Worm (Caenorhabditis elegans) whole organism, early embryonic: ENCODE results near the gene C44C10.11.

Source experiments
- B0310.2 ChIP-seq: sonication (generic microtip); optimal IDR thresholded peaks from 2 replicates; lab custom pipeline; 2016; ENCODE audit warnings: mild to moderate bottlenecking, missing genetic modification characterization, missing compliant biosample characterization
- aly-1 ChIP-seq: sonication (generic microtip); optimal IDR thresholded peaks from 2 replicates; lab custom pipeline; 2016; ENCODE audit warnings: missing genetic modification characterization, missing compliant biosample characterization
- ama-1 ChIP-seq: fragments of 150-350 bp; optimal IDR thresholded peaks from 2 replicates; lab custom pipeline; 2014
- ceh-13 ChIP-seq: fragments of 200-800 bp; sonication (Bioruptor generic); optimal IDR thresholded peaks from 2 replicates; lab custom pipeline; 2018; ENCODE audit warnings: mild to moderate bottlenecking, missing genetic modification characterization, missing compliant biosample characterization
- ceh-36 ChIP-seq: sonication (generic microtip); optimal IDR thresholded peaks from 2 replicates; lab custom pipeline; 2016; ENCODE audit warnings: missing genetic modification characterization, inconsistent platforms, missing compliant biosample characterization
- ets-7 ChIP-seq: sonication (generic microtip); optimal IDR thresholded peaks from 2 replicates; lab custom pipeline; 2016; ENCODE audit warnings: missing genotype, missing genetic modification characterization, missing compliant biosample characterization
- flt-1 ChIP-seq: fragments of 200-800 bp; sonication (Bioruptor generic); IDR thresholded peaks from 2 replicates; pipeline ENCODE4 v1.3.6; 2022; ENCODE audit warnings: missing genetic modification characterization, missing compliant biosample characterization
- pes-1 ChIP-seq: fragments of 200-800 bp; sonication (Bioruptor generic); IDR thresholded peaks from 2 replicates; pipeline ENCODE4 v1.3.6; 2022; ENCODE audit warnings: missing genetic modification reagents, missing genetic modification characterization, missing compliant biosample characterization
- sea-1 ChIP-seq: fragments of 200-800 bp; sonication (Bioruptor generic); conservative IDR thresholded peaks from 2 replicates; pipeline ENCODE4 v1.3.6; 2022; ENCODE audit warnings: missing genetic modification characterization, missing compliant biosample characterization
- tbx-11 ChIP-seq: fragments of 200-800 bp; sonication (Bioruptor generic); IDR thresholded peaks from 2 replicates; pipeline ENCODE4 v1.3.6; 2022; ENCODE audit warnings: missing genetic modification characterization, missing compliant biosample characterization
- tbx-37 ChIP-seq: fragments of 200-800 bp; sonication (Bioruptor generic); conservative IDR thresholded peaks from 2 replicates; pipeline ENCODE4 v1.3.6; 2022; ENCODE audit warnings: missing genetic modification reagents, missing genetic modification characterization, missing compliant biosample characterization
- tra-4 ChIP-seq: sonication (generic microtip); optimal IDR thresholded peaks from 2 replicates; lab custom pipeline; 2017; ENCODE audit warnings: missing genetic modification characterization, missing compliant biosample characterization

DNA sequence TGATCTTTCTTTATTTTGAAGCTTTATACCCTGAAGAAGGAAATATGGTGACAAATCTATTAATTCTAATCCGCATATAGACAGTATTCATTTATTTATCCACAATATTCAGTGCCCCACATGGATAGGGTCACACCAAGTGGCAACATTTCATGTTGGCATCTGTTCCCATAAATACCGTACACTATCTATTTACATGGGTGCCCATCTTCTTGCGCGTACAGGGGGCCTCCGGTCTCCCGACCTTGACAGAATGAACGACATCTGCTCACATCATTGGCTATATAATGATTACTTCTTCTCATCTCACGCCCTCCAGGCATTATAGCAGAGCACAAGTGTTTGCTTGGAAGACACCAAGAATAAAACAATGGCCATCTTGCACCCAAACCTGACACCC is 34.6 kb downstream of the C44C10.11 start:
- TF ChIP-seq tbx-11 (GFP tag; lab: Robert Waterston, UW) (no peak), pes-1 (no peak), ceh-13 (GFP tag; lab: Kevin White, UChicago) (no peak), ama-1 (lab: Kevin White, UChicago) (no peak), tra-4 (tag; lab: Kevin White, UChicago) (no peak), ceh-36 (tag; lab: Kevin White, UChicago) (no peak), B0310.2 (tag; lab: Kevin White, UChicago) (no peak), flt-1 (no peak), tbx-37 (GFP tag; lab: Robert Waterston, UW) (no peak), sea-1 (GFP tag; lab: Robert Waterston, UW) (0 out of 2 replicates have a peak, but pooled peaks have one; percentile 23), ets-7 (tag; lab: Kevin White, UChicago) (no peak), aly-1 (tag; lab: Kevin White, UChicago) (no peak)
